Worm (Caenorhabditis elegans): Measurements from ENCODE around the gene ZK1055.7.

- TF ChIP-seq snpc-4 (tag; optimal IDR thresholded peaks at IDR 0.05) (no peak), ZK546.5 (tag; optimal IDR thresholded peaks at IDR 0.05) (no peak), skn-1 (tag; optimal IDR thresholded peaks at IDR 0.05) (no peak), nhr-11 (tag; optimal IDR thresholded peaks at IDR 0.05) (no peak)
Measured at ce11 chrV:6576567-6576966, 28.6 kb downstream of the ZK1055.7 start, which contains the start of gene EGAP9.4.

Measured in whole organism, L3 larva.